Worm (Caenorhabditis elegans): Measurements from ENCODE around the gene T01H3.5.
A peak's percentile ranks its signal among the peaks of the same experiment; 100 is the strongest.

- TF ChIP-seq mab-5 (tag; optimal IDR thresholded peaks at IDR 0.05), result no peak
- TF ChIP-seq ama-1 (optimal IDR thresholded peaks at IDR 0.05), result no peak
- no peak for TF ChIP-seq nhr-10 (tag; optimal IDR thresholded peaks at IDR 0.05)
- no peak for TF ChIP-seq ztf-11 (tag; optimal IDR thresholded peaks at IDR 0.05)
- no peak for TF ChIP-seq nhr-12 (tag; optimal IDR thresholded peaks at IDR 0.05)
- TF ChIP-seq nhr-11 (tag; optimal IDR thresholded peaks at IDR 0.05), result no peak
- TF ChIP-seq elt-1 (tag; optimal IDR thresholded peaks at IDR 0.05), result no peak
- TF ChIP-seq skn-1 (tag; optimal IDR thresholded peaks at IDR 0.05), result no peak
- TF ChIP-seq C34F6.9 (tag; optimal IDR thresholded peaks at IDR 0.05), result peak; percentile 55
- TF ChIP-seq unc-62 (GFP tag; optimal IDR thresholded peaks at IDR 0.05), result no peak
- peak; percentile 45 for TF ChIP-seq unc-55 (GFP tag; optimal IDR thresholded peaks at IDR 0.05)
- no peak for TF ChIP-seq nhr-77 (tag; optimal IDR thresholded peaks at IDR 0.05)
- no peak for TF ChIP-seq blmp-1 (tag; optimal IDR thresholded peaks at IDR 0.05; ENCODE audit: insufficient read depth)
These were observed 15.2 kb upstream of the T01H3.5 start, which contains the start of gene ostb-1 for ce11 chrII:7864207-7864606.

All from whole organism, L2 larva.